Worm (Caenorhabditis elegans) whole organism, L4 larva: ENCODE measurements around the gene C10A4.3.
A peak's percentile ranks its signal among the peaks of the same experiment; 100 is the strongest.

ENCODE experiments used
- F10B5.3 ChIP-seq: sonication (generic microtip); optimal IDR thresholded peaks from 2 replicates; lab custom pipeline; 2016; ENCODE audit warnings: mild to moderate bottlenecking, missing genetic modification characterization, missing compliant biosample characterization
- F26F4.8 ChIP-seq: fragments of 200-800 bp; sonication (Bioruptor generic); conservative IDR thresholded peaks from 2 replicates; pipeline ENCODE4 v1.3.6; 2022; ENCODE audit warnings: missing genetic modification characterization, missing compliant biosample characterization
- F44E2.7 ChIP-seq: fragments of 200-800 bp; sonication (Bioruptor generic); IDR thresholded peaks from 2 replicates; pipeline ENCODE4 v2.1.2; 2022; ENCODE audit warnings: missing genetic modification characterization, missing compliant biosample characterization
- F49E8.2 ChIP-seq: sonication (generic microtip); optimal IDR thresholded peaks from 2 replicates; lab custom pipeline; 2016; ENCODE audit warnings: missing compliant biosample characterization, mild to moderate bottlenecking, missing genetic modification characterization, borderline replicate concordance
- R02D3.7 ChIP-seq: fragments of 150-350 bp; sonication (generic microtip); optimal IDR thresholded peaks from 3 replicates; lab custom pipeline; 2014; ENCODE audit warnings: missing biosample characterization, missing genetic modification characterization
- Y48G9A.11 ChIP-seq: fragments of 200-800 bp; sonication (Bioruptor generic); IDR thresholded peaks from 2 replicates; pipeline ENCODE4 v1.3.6; 2022; ENCODE audit warnings: missing genetic modification reagents, missing genetic modification characterization, missing compliant biosample characterization
- ZK546.5 ChIP-seq, 2 experiments: sonication (generic microtip); optimal IDR thresholded peaks; 2 replicates each; lab custom pipeline; 2017; ENCODE audit warnings: missing biosample characterization in 2 of 2, missing genetic modification characterization in 2 of 2
- aha-1 ChIP-seq: fragments of 150-350 bp; peaks from one replicate; lab custom pipeline; 2014; ENCODE audit warnings: missing biosample characterization, missing genetic modification characterization
- aly-2 ChIP-seq: sonication (generic microtip); optimal IDR thresholded peaks from 2 replicates; lab custom pipeline; 2018; ENCODE audit warnings: missing biosample characterization, missing genetic modification characterization
- arid-1 ChIP-seq: fragments of 200-800 bp; sonication (Bioruptor generic); conservative IDR thresholded peaks from 2 replicates; pipeline ENCODE4 v1.3.6; 2022; ENCODE audit warnings: missing genetic modification reagents, missing genetic modification characterization, missing compliant biosample characterization
- ceh-62 ChIP-seq: sonication (generic microtip); optimal IDR thresholded peaks from 2 replicates; lab custom pipeline; 2017; ENCODE audit warnings: missing biosample characterization, missing genetic modification characterization
- ces-1 ChIP-seq: fragments of 150-350 bp; sonication (generic microtip); optimal IDR thresholded peaks from 4 replicates; lab custom pipeline; 2014; ENCODE audit warnings: missing biosample characterization, missing genetic modification reagents, missing genetic modification characterization
- ctbp-1 ChIP-seq: fragments of 200-800 bp; sonication (Bioruptor generic); IDR thresholded peaks from 2 replicates; pipeline ENCODE4 v1.3.6; 2022; ENCODE audit warnings: missing genetic modification reagents, missing genetic modification characterization, missing compliant biosample characterization
- daf-16 ChIP-seq, 3 experiments: sonication (generic microtip); optimal IDR thresholded peaks; 2 replicates each; lab custom pipeline; 2016 to 2017; ENCODE audit warnings: missing genetic modification characterization in 3 of 3, missing genetic modification reagents in 3 of 3, mild to moderate bottlenecking in 2 of 3, missing compliant biosample characterization in 2 of 3, missing biosample characterization in 1 of 3, moderate library complexity in 1 of 3
- daf-8 ChIP-seq: fragments of 200-800 bp; sonication (Bioruptor generic); IDR thresholded peaks from 2 replicates; pipeline ENCODE4 v1.3.6; 2022; ENCODE audit warnings: missing genetic modification characterization, missing compliant biosample characterization
- dmd-8 ChIP-seq: fragments of 200-800 bp; sonication (Bioruptor generic); IDR thresholded peaks from 2 replicates; pipeline ENCODE4 v1.3.6; 2022; ENCODE audit warnings: missing genetic modification characterization, missing compliant biosample characterization
- dmd-9 ChIP-seq: fragments of 200-800 bp; sonication (Bioruptor generic); IDR thresholded peaks from 2 replicates; pipeline ENCODE4 v1.3.6; 2022; ENCODE audit warnings: missing genetic modification reagents, missing genetic modification characterization, missing compliant biosample characterization
- egl-43 ChIP-seq: fragments of 200-800 bp; sonication (Bioruptor generic); IDR thresholded peaks from 2 replicates; pipeline ENCODE4 v1.3.6; 2022; ENCODE audit warnings: missing genetic modification reagents, missing genetic modification characterization, missing compliant biosample characterization
- fos-1 ChIP-seq: fragments of 150-350 bp; optimal IDR thresholded peaks from 2 replicates; lab custom pipeline; 2014; ENCODE audit warnings: missing biosample characterization, missing genetic modification characterization
- gei-8 ChIP-seq: fragments of 200-800 bp; sonication (Bioruptor generic); optimal IDR thresholded peaks from 2 replicates; lab custom pipeline; 2018; ENCODE audit warnings: mild to moderate bottlenecking, missing genetic modification characterization, missing compliant biosample characterization
- hlh-30 ChIP-seq: sonication (generic microtip); optimal IDR thresholded peaks from 2 replicates; lab custom pipeline; 2017; ENCODE audit warnings: antibody characterized with exemption, mild to moderate bottlenecking, missing genetic modification characterization, missing compliant biosample characterization; ENCODE audit not compliant: insufficient read depth
- lim-7 ChIP-seq: fragments of 200-800 bp; sonication (Bioruptor generic); IDR thresholded peaks from 2 replicates; pipeline ENCODE4 v1.3.6; 2022; ENCODE audit warnings: missing genetic modification characterization, missing compliant biosample characterization
- lin-1 ChIP-seq: fragments of 200-800 bp; sonication (Bioruptor generic); IDR thresholded peaks from 2 replicates; pipeline ENCODE4 v1.3.6; 2022; ENCODE audit warnings: missing genetic modification reagents, missing genetic modification characterization, missing compliant biosample characterization
- lin-15B ChIP-seq: fragments of 150-350 bp; sonication (generic microtip); optimal IDR thresholded peaks from 3 replicates; lab custom pipeline; 2014; ENCODE audit warnings: missing biosample characterization, missing genetic modification characterization
- lin-38 ChIP-seq: fragments of 200-800 bp; sonication (Bioruptor generic); IDR thresholded peaks from 2 replicates; pipeline ENCODE4 v1.3.6; 2022; ENCODE audit warnings: missing genetic modification reagents, missing genetic modification characterization, missing compliant biosample characterization
- lin-39 ChIP-seq: fragments of 150-350 bp; optimal IDR thresholded peaks from 2 replicates; lab custom pipeline; 2014; ENCODE audit warnings: missing biosample characterization, missing genetic modification reagents, missing genetic modification characterization
- madf-5 ChIP-seq, 2 experiments: fragments of 200-800 bp; sonication (Bioruptor generic); IDR thresholded peaks; 2 replicates each; pipeline ENCODE4 v1.3.6; 2022; ENCODE audit warnings: missing compliant biosample characterization in 2 of 2, missing genetic modification characterization in 2 of 2
- madf-9 ChIP-seq: fragments of 200-800 bp; sonication (Bioruptor generic); conservative IDR thresholded peaks from 2 replicates; pipeline ENCODE4 v1.3.6; 2022; ENCODE audit warnings: missing genetic modification reagents, missing genetic modification characterization, missing compliant biosample characterization
- mxl-3 ChIP-seq: fragments of 200-800 bp; sonication (Bioruptor generic); optimal IDR thresholded peaks from 2 replicates; lab custom pipeline; 2018; ENCODE audit warnings: mild to moderate bottlenecking, missing genetic modification characterization, missing compliant biosample characterization
- nhr-10 ChIP-seq: fragments of 150-350 bp; optimal IDR thresholded peaks from 2 replicates; lab custom pipeline; 2014; ENCODE audit warnings: missing biosample characterization, missing genetic modification characterization
- nhr-111 ChIP-seq: fragments of 200-800 bp; sonication (Bioruptor generic); optimal IDR thresholded peaks from 2 replicates; lab custom pipeline; 2018; ENCODE audit warnings: mild to moderate bottlenecking, missing genetic modification characterization, missing compliant biosample characterization
- nhr-28 ChIP-seq: fragments of 150-350 bp; optimal IDR thresholded peaks from 2 replicates; lab custom pipeline; 2014; ENCODE audit warnings: missing biosample characterization, missing genetic modification characterization
- nhr-42 ChIP-seq: fragments of 200-800 bp; sonication (Bioruptor generic); IDR thresholded peaks from 2 replicates; pipeline ENCODE4 v1.3.6; 2022; ENCODE audit warnings: missing genetic modification characterization, missing compliant biosample characterization
- nhr-48 ChIP-seq: sonication (generic microtip); optimal IDR thresholded peaks from 2 replicates; lab custom pipeline; 2016; ENCODE audit warnings: mild to moderate bottlenecking, missing genetic modification characterization, missing compliant biosample characterization
- pha-4 ChIP-seq, 2 experiments: fragments of 150-350 bp in 1 of 2; fragments of 200-800 bp in 1 of 2; sonication (Bioruptor generic) in 1 of 2; IDR thresholded peaks in 1 of 2; optimal IDR thresholded peaks in 1 of 2; 2 replicates each; pipeline versions ENCODE4 v1.3.6 to Lab custom; 2014 to 2022; ENCODE audit warnings: missing genetic modification characterization in 2 of 2, missing genetic modification reagents in 2 of 2, missing biosample characterization in 1 of 2, missing compliant biosample characterization in 1 of 2
- saeg-2 ChIP-seq: fragments of 200-800 bp; sonication (Bioruptor generic); IDR thresholded peaks from 2 replicates; pipeline ENCODE4 v1.3.6; 2022; ENCODE audit warnings: missing genetic modification reagents, missing genetic modification characterization, missing compliant biosample characterization
- sdz-12 ChIP-seq: fragments of 200-800 bp; sonication (Bioruptor generic); optimal IDR thresholded peaks from 2 replicates; lab custom pipeline; 2018; ENCODE audit warnings: mild to moderate bottlenecking, missing genetic modification characterization, missing compliant biosample characterization
- snpc-1.2 ChIP-seq: fragments of 200-800 bp; sonication (Bioruptor generic); IDR thresholded peaks from 2 replicates; pipeline ENCODE4 v1.3.6; 2022; ENCODE audit warnings: missing genetic modification reagents, missing genetic modification characterization, missing compliant biosample characterization
- tra-1 ChIP-seq: fragments of 200-800 bp; sonication (Bioruptor generic); IDR thresholded peaks from 2 replicates; pipeline ENCODE4 v1.3.6; 2022; ENCODE audit warnings: missing genetic modification reagents, missing genetic modification characterization, missing compliant biosample characterization
- unc-39 ChIP-seq: sonication (generic microtip); optimal IDR thresholded peaks from 2 replicates; lab custom pipeline; 2017; ENCODE audit warnings: missing biosample characterization, missing genetic modification characterization
- unc-62 ChIP-seq, 3 experiments: fragments of 150-350 bp in 1 of 3; sonication (generic microtip); optimal IDR thresholded peaks in 2 of 3; peaks in 1 of 3; 1 replicate in 1 of 3; 2 replicates in 2 of 3; lab custom pipeline; 2014 to 2017; ENCODE audit warnings: missing biosample characterization in 3 of 3, missing genetic modification characterization in 3 of 3, missing genetic modification reagents in 3 of 3, missing genotype in 1 of 3
- vab-7 ChIP-seq: fragments of 200-800 bp; sonication (Bioruptor generic); IDR thresholded peaks from 2 replicates; pipeline ENCODE4 v1.3.6; 2022; ENCODE audit warnings: missing genetic modification reagents, missing genetic modification characterization, missing compliant biosample characterization
- zfp-2 ChIP-seq: sonication (generic microtip); optimal IDR thresholded peaks from 2 replicates; lab custom pipeline; 2016; ENCODE audit warnings: mild to moderate bottlenecking, missing genetic modification characterization, missing compliant biosample characterization
- zip-11 ChIP-seq: fragments of 200-800 bp; sonication (Bioruptor generic); IDR thresholded peaks from 2 replicates; pipeline ENCODE4 v1.3.6; 2022; ENCODE audit warnings: missing genetic modification characterization, missing compliant biosample characterization
- ztf-7 ChIP-seq: fragments of 150-350 bp; optimal IDR thresholded peaks from 2 replicates; lab custom pipeline; 2014; ENCODE audit warnings: missing biosample characterization, missing genetic modification characterization

The C10A4.3 gene

DNA sequence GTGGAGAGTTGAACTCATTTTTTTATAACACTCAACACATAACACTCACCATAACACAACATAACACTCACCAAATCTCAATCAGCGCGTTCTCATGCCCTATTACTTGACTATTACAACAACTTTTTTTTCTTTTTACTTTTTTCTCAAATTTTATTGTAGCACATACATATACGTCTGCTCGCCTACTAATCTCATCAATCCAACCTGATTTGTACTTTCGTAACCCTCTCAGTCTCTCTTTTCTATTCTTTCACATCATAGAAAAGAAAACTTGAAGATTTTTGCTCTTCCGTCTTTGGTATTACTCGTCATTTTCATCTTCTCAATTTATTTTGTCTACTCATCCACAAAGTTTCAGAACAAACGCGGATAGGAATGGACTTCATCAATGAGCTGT, 28.6 kb upstream of the C10A4.3 start, which contains the start of gene npr-8:
TSS of gene npr-8 (plus strand) at position 362 of the 400 bp plus-strand sequence.
- TF ChIP-seq ces-1 (GFP tag; lab: Kevin White, UChicago), result peak; percentile 53
- no peak for TF ChIP-seq nhr-28 (tag; lab: Kevin White, UChicago)
- TF ChIP-seq, all 104 proteins: peak for 1

DNA sequence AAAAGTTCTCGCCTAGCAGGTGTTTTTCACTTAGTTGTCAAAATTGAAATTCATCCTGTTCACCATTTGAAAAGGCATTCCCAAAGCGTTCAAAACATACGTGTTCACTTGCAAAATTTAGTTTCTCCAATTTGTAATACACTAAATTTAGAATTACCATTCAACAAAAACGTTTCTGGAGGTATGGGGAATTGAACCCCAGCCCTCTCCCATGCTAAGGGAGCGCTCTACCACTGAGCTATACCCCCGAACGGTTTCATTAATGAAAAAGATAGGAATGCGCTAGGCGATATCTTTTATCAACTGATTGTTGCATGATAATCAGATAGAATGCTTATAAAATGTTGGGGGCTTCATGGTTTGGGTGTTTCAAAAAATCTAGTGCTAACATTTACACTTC, 26.9 kb upstream of the C10A4.3 start:
- TF ChIP-seq pha-4 (GFP tag; IDR thresholded peaks at IDR 0.05; lab: Robert Waterston, UW), result peak; percentile 49; the same call in 1 of the 2 replicates
- TF ChIP-seq pha-4 (tag; optimal IDR thresholded peaks at IDR 0.05; lab: Kevin White, UChicago), result no peak
- TF ChIP-seq vab-7, result peak; percentile 44; the same call in 1 of the 2 replicates
- TF ChIP-seq aly-2 (tag; lab: Kevin White, UChicago), result no peak
- no peak for TF ChIP-seq unc-39 (tag; lab: Kevin White, UChicago)
- TF ChIP-seq aha-1 (tag; lab: Kevin White, UChicago), result peak; percentile 94
- TF ChIP-seq zip-11 (GFP tag; lab: Robert Waterston, UW), result 0 out of 2 replicates have a peak, but pooled peaks have one; percentile 16
- 0 out of 2 replicates have a peak, but pooled peaks have one; percentile 69 for TF ChIP-seq F26F4.8 (GFP tag; lab: Robert Waterston, UW)
- TF ChIP-seq madf-9, result no peak
- TF ChIP-seq unc-62 (GFP tag; optimal IDR thresholded peaks at IDR 0.05 in 1 of 2; lab: Kevin White, UChicago), result no peak
- TF ChIP-seq unc-62 (tag; optimal IDR thresholded peaks at IDR 0.05; lab: Kevin White, UChicago), result no peak
- TF ChIP-seq daf-8 (GFP tag; lab: Robert Waterston, UW), result no peak
- no peak for TF ChIP-seq ztf-7 (tag; lab: Kevin White, UChicago)
- no peak for TF ChIP-seq nhr-10
- no peak for TF ChIP-seq nhr-48 (tag; lab: Kevin White, UChicago)
- peak; percentile 22 for TF ChIP-seq gei-8 (GFP tag; lab: Kevin White, UChicago)
- 0 out of 2 replicates have a peak, but pooled peaks have one; percentile 22 for TF ChIP-seq tra-1 (GFP tag; lab: Robert Waterston, UW)
- no peak for TF ChIP-seq snpc-1.2
- no peak for TF ChIP-seq dmd-9
- TF ChIP-seq Y48G9A.11, result no peak
- TF ChIP-seq F44E2.7 (GFP tag; lab: Robert Waterston, UW), result no peak
- TF ChIP-seq arid-1 (GFP tag; lab: Robert Waterston, UW), result peak; percentile 53; the same call in 1 of the 2 replicates
- TF ChIP-seq madf-5 (GFP tag; IDR thresholded peaks at IDR 0.05; lab: Robert Waterston, UW), result 0 out of 4 replicates have a peak, but pooled peaks of 1 of the 2 experiments have one; percentile 46
- no peak for TF ChIP-seq R02D3.7 (tag; lab: Kevin White, UChicago)
- 0 out of 2 replicates have a peak, but pooled peaks have one; percentile 37 for TF ChIP-seq lin-1 (GFP tag; lab: Robert Waterston, UW)
- no peak for TF ChIP-seq lin-39 (tag; lab: Kevin White, UChicago)
- TF ChIP-seq F10B5.3 (tag; lab: Kevin White, UChicago), result no peak
- TF ChIP-seq fos-1 (tag; lab: Kevin White, UChicago), result no peak
- no peak for TF ChIP-seq saeg-2 (GFP tag; lab: Robert Waterston, UW)
- TF ChIP-seq nhr-111 (GFP tag; lab: Kevin White, UChicago), result no peak
- no peak for TF ChIP-seq ZK546.5 (tag; optimal IDR thresholded peaks at IDR 0.05; lab: Kevin White, UChicago)
- TF ChIP-seq ctbp-1, result peak; percentile 50; the same call in 1 of the 2 replicates
- TF ChIP-seq dmd-8 (GFP tag; lab: Robert Waterston, UW), result no peak
- TF ChIP-seq lin-38, result no peak
- peak; percentile 19 for TF ChIP-seq hlh-30 (tag; lab: Kevin White, UChicago)
- TF ChIP-seq egl-43 (GFP tag; lab: Robert Waterston, UW), result no peak
- TF ChIP-seq ceh-62 (tag; lab: Kevin White, UChicago), result no peak
- TF ChIP-seq mxl-3, result peak; percentile 1
- no peak for TF ChIP-seq nhr-42 (GFP tag; lab: Robert Waterston, UW)
- peak in 1 of 2 experiments; percentile 74 for TF ChIP-seq daf-16 (GFP tag; optimal IDR thresholded peaks at IDR 0.05; lab: Kevin White, UChicago)
- TF ChIP-seq daf-16 (tag; optimal IDR thresholded peaks at IDR 0.05; lab: Kevin White, UChicago), result no peak
- no peak for TF ChIP-seq sdz-12 (GFP tag; lab: Kevin White, UChicago)
- no peak for TF ChIP-seq lin-15B (tag; lab: Kevin White, UChicago)
- TF ChIP-seq F49E8.2 (tag; lab: Kevin White, UChicago), result peak; percentile 9
- no peak for TF ChIP-seq lim-7 (GFP tag; lab: Robert Waterston, UW)
- no peak for TF ChIP-seq zfp-2 (tag; lab: Kevin White, UChicago)
